Fruit fly (Drosophila melanogaster): ENCODE results near the gene Dnaaf5.

Dnaaf5 gene

DNA sequence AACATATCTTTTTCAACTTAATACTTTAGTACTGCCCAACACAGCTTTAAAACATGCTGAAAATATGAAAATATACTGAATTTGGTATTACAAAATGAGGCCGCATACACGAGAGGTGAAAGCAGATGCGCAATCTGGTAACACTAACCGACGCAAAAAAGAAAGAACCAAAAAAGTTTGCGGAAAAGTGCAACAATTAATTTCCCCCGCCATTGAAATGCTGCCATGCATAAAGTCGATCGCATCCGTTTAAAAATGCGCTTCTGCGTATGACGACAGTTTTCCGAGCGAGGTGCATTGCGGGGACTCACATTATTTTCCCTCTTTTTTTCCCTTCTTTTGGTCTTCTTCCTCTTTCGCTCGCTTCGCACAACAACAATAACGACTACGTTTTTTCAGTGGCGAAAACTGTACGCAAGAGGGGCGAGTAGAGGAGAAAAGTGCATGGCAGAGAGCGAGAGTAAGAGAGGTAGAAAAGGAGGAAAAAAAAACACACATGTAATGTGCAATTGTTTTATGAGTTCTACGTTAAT, 45.6 kb downstream of the Dnaaf5 start, which contains the start of gene Set8 (continued):
- TF ChIP-seq CG2875 (GFP tag; optimal IDR thresholded peaks at IDR 0.05) (no peak), cg (GFP tag; optimal IDR thresholded peaks at IDR 0.05) (no peak), CG6272 (GFP tag; IDR thresholded peaks at IDR 0.05) (no peak), wor (GFP tag; IDR thresholded peaks at IDR 0.05) (no peak), Awh (GFP tag; IDR thresholded peaks at IDR 0.05) (no peak), Sox100B (GFP tag; optimal IDR thresholded peaks at IDR 0.05) (no peak), CG4617 (GFP tag; optimal IDR thresholded peaks at IDR 0.05; ENCODE audit: borderline replicate concordance) (peak; percentile 91), odd (GFP tag; optimal IDR thresholded peaks at IDR 0.05) (no peak), fru (optimal IDR thresholded peaks at IDR 0.05) (no peak), tx (GFP tag; optimal IDR thresholded peaks at IDR 0.05) (no peak), TFAM (GFP tag; optimal IDR thresholded peaks at IDR 0.05) (no peak), CG3407 (GFP tag; optimal IDR thresholded peaks at IDR 0.05) (no peak), CG2678 (tag; optimal IDR thresholded peaks at IDR 0.05) (no peak), nerfin-2 (GFP tag; IDR thresholded peaks at IDR 0.05; ENCODE audit: partially characterized antibody) (no peak), nmo (GFP tag; optimal IDR thresholded peaks at IDR 0.05) (no peak), CG17829 (tag; optimal IDR thresholded peaks at IDR 0.05) (peak; percentile 5), rib (GFP tag; IDR thresholded peaks at IDR 0.05) (no peak), dmrt99B (tag; optimal IDR thresholded peaks at IDR 0.05) (no peak), ERR (GFP tag; optimal IDR thresholded peaks at IDR 0.05) (no peak), CG17186 (GFP tag; optimal IDR thresholded peaks at IDR 0.05) (peak; percentile 18), grau (tag; optimal IDR thresholded peaks at IDR 0.05) (no peak), kah (GFP tag; optimal IDR thresholded peaks at IDR 0.05) (no peak), twi (tag; optimal IDR thresholded peaks at IDR 0.05) (no peak), Ptx1 (GFP tag; IDR thresholded peaks at IDR 0.05) (no peak), Antp (GFP tag; optimal IDR thresholded peaks at IDR 0.05) (no peak), chn (GFP tag; optimal IDR thresholded peaks at IDR 0.05) (no peak), Doc3 (GFP tag; IDR thresholded peaks at IDR 0.05; ENCODE audit: partially characterized antibody) (no peak), CG9932 (GFP tag; IDR thresholded peaks at IDR 0.05) (no peak), Taf1 (GFP tag; IDR thresholded peaks at IDR 0.05) (no peak), gce (GFP tag; IDR thresholded peaks at IDR 0.05) (no peak), CG2116 (GFP tag; optimal IDR thresholded peaks at IDR 0.05) (peak; percentile 25), Stat92E (GFP tag; optimal IDR thresholded peaks at IDR 0.05) (peak in 1 of 3 experiments; percentile 80), CG3281 (GFP tag; optimal IDR thresholded peaks at IDR 0.05) (no peak), CG10267 (tag; optimal IDR thresholded peaks at IDR 0.05) (peak; percentile 90), Scr (GFP tag; IDR thresholded peaks at IDR 0.05; ENCODE audit: partially characterized antibody) (no peak), CG1603 (tag; optimal IDR thresholded peaks at IDR 0.05) (no peak), Ets65A (GFP tag) (no peak), CG33557 (GFP tag; optimal IDR thresholded peaks at IDR 0.05) (no peak), Hr51 (GFP tag; optimal IDR thresholded peaks at IDR 0.05) (no peak), ci (GFP tag; IDR thresholded peaks at IDR 0.05) (no peak), hth (optimal IDR thresholded peaks at IDR 0.05) (no peak), dm (GFP tag; optimal IDR thresholded peaks at IDR 0.05) (no peak), ken (GFP tag; IDR thresholded peaks at IDR 0.05) (no peak)
